Worm (Caenorhabditis elegans): ENCODE results near the gene fbxb-78.

ce11 chrIV:4758659-4759058, 21.3 kb downstream of the fbxb-78 start, which contains the start of gene Y17G9B.8:
- no peak for TF ChIP-seq ZK546.5 (tag; optimal IDR thresholded peaks at IDR 0.05)
- no peak for TF ChIP-seq nhr-77 (tag; optimal IDR thresholded peaks at IDR 0.05)
- TF ChIP-seq aly-2 (tag; optimal IDR thresholded peaks at IDR 0.05): no peak
- TF ChIP-seq nhr-237 (tag; optimal IDR thresholded peaks at IDR 0.05): no peak
- TF ChIP-seq elt-3 (tag; optimal IDR thresholded peaks at IDR 0.05): no peak
- TF ChIP-seq dmd-4 (tag; optimal IDR thresholded peaks at IDR 0.05): no peak
- TF ChIP-seq mdl-1 (tag; optimal IDR thresholded peaks at IDR 0.05): no peak
- no peak for TF ChIP-seq elt-1 (tag; optimal IDR thresholded peaks at IDR 0.05)
- no peak for TF ChIP-seq R02D3.7 (tag; optimal IDR thresholded peaks at IDR 0.05)
- no peak for TF ChIP-seq sma-9 (GFP tag; optimal IDR thresholded peaks at IDR 0.05)
- no peak for TF ChIP-seq sma-9 (tag; optimal IDR thresholded peaks at IDR 0.05)
- no peak for TF ChIP-seq snpc-4 (tag; optimal IDR thresholded peaks at IDR 0.05)
- no peak for TF ChIP-seq ztf-11 (tag; optimal IDR thresholded peaks at IDR 0.05)
- TF ChIP-seq nhr-23 (tag; optimal IDR thresholded peaks at IDR 0.05): no peak
